Fruit fly (Drosophila melanogaster) whole organism, pupa: ENCODE measurements around the gene CG2604.

Experiments
- CG13204 ChIP-seq: fragments of 200-800 bp; sonication (Bioruptor generic); optimal IDR thresholded peaks from 2 replicates; lab custom pipeline; 2018; ENCODE audit warnings: missing biosample characterization, mild to moderate bottlenecking, missing genetic modification characterization, moderate library complexity
- CG15710 ChIP-seq: fragments of 200-800 bp; sonication (Bioruptor generic); optimal IDR thresholded peaks from 2 replicates; lab custom pipeline; 2018; ENCODE audit warnings: missing biosample characterization, mild to moderate bottlenecking, missing genetic modification characterization, moderate library complexity
- CG17806 ChIP-seq: fragments of 200-800 bp; sonication (Bioruptor generic); optimal IDR thresholded peaks from 2 replicates; lab custom pipeline; 2018; ENCODE audit warnings: missing biosample characterization, mild to moderate bottlenecking, missing genetic modification characterization, moderate library complexity
- CG32121 ChIP-seq: fragments of 200-800 bp; sonication (Bioruptor generic); IDR thresholded peaks from 2 replicates; pipeline ENCODE4 v1.3.6; 2022; ENCODE audit warnings: missing biosample characterization, missing genetic modification characterization
- CG34367 ChIP-seq: fragments of 200-800 bp; sonication (Bioruptor generic); optimal IDR thresholded peaks from 2 replicates; lab custom pipeline; 2018; ENCODE audit warnings: missing biosample characterization, mild to moderate bottlenecking, missing genetic modification characterization
- CG8301 ChIP-seq: fragments of 200-800 bp; sonication (Bioruptor generic); optimal IDR thresholded peaks from 2 replicates; lab custom pipeline; 2018; ENCODE audit warnings: missing biosample characterization, mild to moderate bottlenecking, missing genetic modification characterization
- D1 ChIP-seq: fragments of 200-800 bp; sonication (Bioruptor generic); optimal IDR thresholded peaks from 2 replicates; lab custom pipeline; 2018; ENCODE audit warnings: missing biosample characterization, mild to moderate bottlenecking, missing genetic modification characterization, moderate library complexity
- EcR ChIP-seq: fragments of 200-800 bp; sonication (Bioruptor generic); optimal IDR thresholded peaks from 3 replicates; lab custom pipeline; 2019; ENCODE audit warnings: missing biosample characterization, missing genetic modification characterization, mild to moderate bottlenecking, moderate library complexity, missing genetic modification reagents
- Pif1B ChIP-seq: fragments of 200-800 bp; sonication (Bioruptor generic); optimal IDR thresholded peaks from 3 replicates; lab custom pipeline; 2016; ENCODE audit warnings: missing biosample characterization, missing genetic modification characterization

DNA sequence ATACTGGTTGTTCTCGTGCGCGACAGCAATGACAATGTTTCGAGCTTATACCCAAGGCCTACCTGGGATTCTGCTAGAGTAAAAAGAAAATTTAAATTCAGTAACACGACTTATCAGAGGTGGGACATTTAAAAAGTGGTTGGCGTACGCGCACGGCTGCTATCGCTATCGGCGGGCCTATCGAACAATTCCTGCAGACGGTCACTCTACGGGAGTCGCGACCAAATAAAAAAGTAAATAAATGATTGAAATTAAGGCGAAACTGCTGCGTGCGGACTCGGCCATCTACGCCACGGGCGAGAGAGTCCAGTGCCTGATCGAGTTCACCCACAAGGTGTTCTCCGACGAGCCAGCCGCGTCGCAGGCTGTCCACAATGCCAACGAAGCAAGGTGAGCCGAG, 3.7 kb downstream of the CG2604 start, which contains the start of the genes Prosbeta2R2 and CG1116:
- TF ChIP-seq Pif1B (GFP tag; lab: Kevin White, UChicago) (no peak), CG8301 (tag; lab: Kevin White, UChicago) (no peak), CG15710 (no peak), D1 (tag; lab: Kevin White, UChicago) (no peak), EcR (no peak), CG32121 (GFP tag; lab: Robert Waterston, UW) (no peak), CG34367 (tag; lab: Kevin White, UChicago) (no peak), CG13204 (GFP tag; lab: Kevin White, UChicago) (no peak), CG17806 (tag; lab: Kevin White, UChicago) (no peak)
